Worm (Caenorhabditis elegans) whole organism, early embryonic: Measurements from ENCODE around the gene stg-1.

Experiments
- B0310.2 ChIP-seq: sonication (generic microtip); optimal IDR thresholded peaks from 2 replicates; lab custom pipeline; 2016; ENCODE audit warnings: mild to moderate bottlenecking, missing genetic modification characterization, missing compliant biosample characterization
- ama-1 ChIP-seq: fragments of 150-350 bp; optimal IDR thresholded peaks from 2 replicates; lab custom pipeline; 2014
- ceh-36 ChIP-seq: sonication (generic microtip); optimal IDR thresholded peaks from 2 replicates; lab custom pipeline; 2016; ENCODE audit warnings: missing genetic modification characterization, inconsistent platforms, missing compliant biosample characterization
- ets-7 ChIP-seq: sonication (generic microtip); optimal IDR thresholded peaks from 2 replicates; lab custom pipeline; 2016; ENCODE audit warnings: missing genotype, missing genetic modification characterization, missing compliant biosample characterization
- hmbx-1 ChIP-seq: sonication (generic microtip); optimal IDR thresholded peaks from 2 replicates; lab custom pipeline; 2016; ENCODE audit warnings: mild to moderate bottlenecking, missing genetic modification characterization, missing compliant biosample characterization
- hnd-1 ChIP-seq: sonication (generic microtip); optimal IDR thresholded peaks from 2 replicates; lab custom pipeline; 2016; ENCODE audit warnings: missing genetic modification characterization, missing compliant biosample characterization
- sea-1 ChIP-seq: fragments of 200-800 bp; sonication (Bioruptor generic); conservative IDR thresholded peaks from 2 replicates; pipeline ENCODE4 v1.3.6; 2022; ENCODE audit warnings: missing genetic modification characterization, missing compliant biosample characterization
- tbx-11 ChIP-seq: fragments of 200-800 bp; sonication (Bioruptor generic); IDR thresholded peaks from 2 replicates; pipeline ENCODE4 v1.3.6; 2022; ENCODE audit warnings: missing genetic modification characterization, missing compliant biosample characterization
- tbx-37 ChIP-seq: fragments of 200-800 bp; sonication (Bioruptor generic); conservative IDR thresholded peaks from 2 replicates; pipeline ENCODE4 v1.3.6; 2022; ENCODE audit warnings: missing genetic modification reagents, missing genetic modification characterization, missing compliant biosample characterization
- tra-4 ChIP-seq: sonication (generic microtip); optimal IDR thresholded peaks from 2 replicates; lab custom pipeline; 2017; ENCODE audit warnings: missing genetic modification characterization, missing compliant biosample characterization

DNA sequence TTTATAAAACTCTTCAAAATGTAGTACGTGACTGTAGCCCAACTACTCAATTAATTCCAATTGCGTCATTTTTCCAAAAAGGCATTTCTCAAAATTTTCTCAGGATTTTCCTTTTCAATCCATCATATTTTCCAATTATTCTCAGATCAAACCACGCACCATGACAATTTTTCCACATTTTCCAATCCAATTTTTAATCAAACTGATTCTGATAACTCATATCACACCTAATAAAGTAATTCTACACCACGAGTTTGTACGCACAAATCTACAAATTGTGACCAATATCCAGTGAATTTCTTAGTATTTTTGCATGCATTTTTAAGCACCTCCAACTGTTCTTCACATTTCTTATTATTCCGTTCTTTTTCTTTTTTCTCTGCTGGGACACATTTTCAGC, 9.0 kb downstream of the stg-1 start:
- TF ChIP-seq tbx-11 (GFP tag; lab: Robert Waterston, UW): no peak
- TF ChIP-seq ama-1 (lab: Kevin White, UChicago): no peak
- no peak for TF ChIP-seq B0310.2 (tag; lab: Kevin White, UChicago)
- no peak for TF ChIP-seq tra-4 (tag; lab: Kevin White, UChicago)
- no peak for TF ChIP-seq sea-1 (GFP tag; lab: Robert Waterston, UW)
- TF ChIP-seq hmbx-1 (tag; lab: Kevin White, UChicago): no peak
- TF ChIP-seq tbx-37 (GFP tag; lab: Robert Waterston, UW): no peak
- no peak for TF ChIP-seq hnd-1
- no peak for TF ChIP-seq ets-7 (tag; lab: Kevin White, UChicago)
- TF ChIP-seq ceh-36 (tag; lab: Kevin White, UChicago): no peak
